Fruit fly (Drosophila melanogaster) whole organism, adult: Measurements from ENCODE around the gene CG11151.

Source experiments
- CG11617 ChIP-seq: fragments of 200-800 bp; sonication (Bioruptor generic); optimal IDR thresholded peaks from 2 replicates; lab custom pipeline; 2017; ENCODE audit warnings: mild to moderate bottlenecking, missing biosample characterization, missing genetic modification reagents, missing genetic modification characterization
- CG12768 ChIP-seq: fragments of 200-800 bp; sonication (Bioruptor generic); optimal IDR thresholded peaks from 2 replicates; lab custom pipeline; 2017; ENCODE audit warnings: missing biosample characterization, missing genetic modification characterization, mild to moderate bottlenecking, moderate library complexity, missing genetic modification reagents
- CG1620 ChIP-seq: fragments of 200-800 bp; sonication (Bioruptor generic); optimal IDR thresholded peaks from 2 replicates; lab custom pipeline; 2016; ENCODE audit warnings: missing biosample characterization, missing genetic modification characterization
- CG5204 ChIP-seq: fragments of 200-800 bp; sonication (Bioruptor generic); optimal IDR thresholded peaks from 2 replicates; lab custom pipeline; 2016; ENCODE audit warnings: missing biosample characterization, missing genetic modification characterization
- CG7045 ChIP-seq: fragments of 200-800 bp; sonication (Bioruptor generic); optimal IDR thresholded peaks from 2 replicates; lab custom pipeline; 2017; ENCODE audit warnings: missing biosample characterization, mild to moderate bottlenecking, missing genetic modification characterization
- CG7101 ChIP-seq: fragments of 200-800 bp; sonication (Bioruptor generic); optimal IDR thresholded peaks from 2 replicates; lab custom pipeline; 2018; ENCODE audit warnings: missing biosample characterization, mild to moderate bottlenecking, missing genetic modification characterization, moderate library complexity
- Clk ChIP-seq: fragments of 200-800 bp; sonication (Bioruptor generic); optimal IDR thresholded peaks from 2 replicates; lab custom pipeline; 2017; ENCODE audit warnings: missing biosample characterization, missing genetic modification characterization
- Mnt ChIP-seq: fragments of 200-800 bp; sonication (Bioruptor generic); optimal IDR thresholded peaks from 2 replicates; lab custom pipeline; 2016; ENCODE audit warnings: missing biosample characterization, mild to moderate bottlenecking, missing genetic modification characterization
- bab1 ChIP-seq: fragments of 200-800 bp; sonication (Bioruptor generic); optimal IDR thresholded peaks from 3 replicates; lab custom pipeline; 2019; ENCODE audit warnings: missing biosample characterization, mild to moderate bottlenecking, missing genetic modification characterization, moderate library complexity
- cic ChIP-seq: fragments of 200-800 bp; sonication (Bioruptor generic); optimal IDR thresholded peaks from 2 replicates; lab custom pipeline; 2017; ENCODE audit warnings: missing biosample characterization, mild to moderate bottlenecking, missing genetic modification characterization, moderate library complexity
- cnc ChIP-seq, 2 experiments: fragments of >200 bp; optimal IDR thresholded peaks; 2 replicates each; lab custom pipeline; 2017
- kay ChIP-seq: fragments of 200-800 bp; sonication (Bioruptor generic); peaks from one replicate; lab custom pipeline; 2016; ENCODE audit warnings: missing biosample characterization, missing genetic modification characterization, borderline replicate concordance
- tj ChIP-seq: fragments of 200-800 bp; sonication (Bioruptor generic); optimal IDR thresholded peaks from 3 replicates; lab custom pipeline; 2017; ENCODE audit warnings: missing biosample characterization, mild to moderate bottlenecking, missing genetic modification characterization, moderate library complexity
- toe ChIP-seq: fragments of 200-800 bp; sonication (Bioruptor generic); optimal IDR thresholded peaks from 2 replicates; lab custom pipeline; 2016; ENCODE audit warnings: missing biosample characterization, missing genetic modification characterization

DNA sequence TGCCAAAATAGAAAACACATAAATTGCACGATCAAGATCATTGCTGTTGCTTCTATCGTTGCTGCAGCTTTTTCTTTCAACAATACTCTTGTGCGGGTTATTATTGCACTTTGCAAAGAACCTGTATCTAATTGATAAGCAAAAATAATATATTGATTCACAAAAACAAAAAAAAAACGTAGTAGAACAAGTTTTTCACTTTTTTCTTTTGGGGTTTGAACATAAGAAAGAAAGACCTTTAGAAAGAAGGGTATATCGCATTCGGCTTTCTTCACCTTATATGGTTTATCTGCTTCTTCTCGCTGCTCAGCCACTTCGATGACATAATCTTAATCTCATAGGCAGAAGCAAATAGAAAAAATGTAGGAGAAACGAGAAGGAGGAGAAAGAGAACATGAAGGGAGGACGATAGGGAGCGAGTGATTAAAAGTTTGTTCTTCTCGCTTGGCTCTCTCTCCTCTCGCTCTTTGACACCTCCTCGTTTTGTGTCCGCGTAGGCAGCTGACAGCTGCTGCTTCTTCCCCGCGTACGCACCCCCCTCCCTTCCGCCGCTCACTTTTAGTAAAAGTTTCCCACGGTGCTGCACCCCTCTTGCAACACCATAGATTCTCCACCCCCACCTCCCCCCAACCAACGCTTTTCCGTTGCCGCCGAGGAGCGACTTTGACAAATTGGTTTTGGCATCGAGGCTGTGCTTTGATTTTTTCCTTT, 40.7 kb upstream of the CG11151 start:
- TF ChIP-seq cic, result no peak
- no peak for TF ChIP-seq CG11617
- no peak for TF ChIP-seq CG7045
- TF ChIP-seq Clk (GFP tag; lab: Kevin White, UChicago), result no peak
- no peak for TF ChIP-seq kay (GFP tag; lab: Kevin White, UChicago)
- TF ChIP-seq bab1, result no peak
- no peak for TF ChIP-seq CG1620 (GFP tag; lab: Kevin White, UChicago)
- TF ChIP-seq CG7101 (tag; lab: Kevin White, UChicago), result no peak
- no peak for TF ChIP-seq tj (GFP tag; lab: Kevin White, UChicago)
- TF ChIP-seq toe (GFP tag; lab: Kevin White, UChicago), result no peak
- no peak for TF ChIP-seq Mnt (GFP tag; lab: Kevin White, UChicago)
- no peak for TF ChIP-seq cnc (optimal IDR thresholded peaks at IDR 0.05; lab: Kevin White, UChicago)
- TF ChIP-seq CG5204 (GFP tag; lab: Kevin White, UChicago), result no peak
- TF ChIP-seq CG12768 (GFP tag; lab: Kevin White, UChicago), result no peak
